Worm (Caenorhabditis elegans) whole organism, L1 larva: ENCODE data around the gene Y38C1AA.7.

Source experiments
- aly-2 ChIP-seq: fragments of 150-350 bp; optimal IDR thresholded peaks from 2 replicates; lab custom pipeline; 2014; ENCODE audit warnings: missing biosample characterization, missing genetic modification characterization
- ces-1 ChIP-seq: fragments of 150-350 bp; optimal IDR thresholded peaks from 2 replicates; lab custom pipeline; 2014; ENCODE audit warnings: missing biosample characterization, missing genetic modification reagents, missing genetic modification characterization
- hpl-2 ChIP-seq: fragments of 150-350 bp; optimal IDR thresholded peaks from 2 replicates; lab custom pipeline; 2014; ENCODE audit warnings: missing biosample characterization, missing genetic modification reagents, missing genetic modification characterization
- ztf-11 ChIP-seq, 2 experiments: sonication (generic microtip); optimal IDR thresholded peaks; 2 replicates each; lab custom pipeline; 2016 to 2017; ENCODE audit warnings: missing genetic modification characterization in 2 of 2, missing biosample characterization in 1 of 2, missing compliant biosample characterization in 1 of 2

DNA sequence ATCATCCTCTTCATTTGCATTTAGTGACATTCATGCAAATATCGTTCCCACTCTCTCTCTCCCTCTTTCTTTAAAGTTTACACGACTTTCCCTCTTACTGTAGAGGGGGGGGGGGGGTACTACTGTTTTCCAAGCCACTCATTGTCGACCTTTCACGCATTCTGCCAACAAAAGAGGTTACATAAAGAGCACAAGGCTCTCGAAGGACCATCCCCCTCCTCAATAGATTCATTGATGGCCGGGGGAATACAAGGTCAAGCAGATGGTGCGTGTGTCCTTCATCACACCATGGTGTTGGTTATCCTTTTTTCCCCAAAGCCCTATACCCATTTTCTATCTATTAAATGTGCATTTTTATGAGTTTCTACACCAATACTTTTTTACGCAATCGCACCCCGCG, 14.2 kb downstream of the Y38C1AA.7 start:
- TF ChIP-seq ces-1 (GFP tag; lab: Kevin White, UChicago) (no peak), hpl-2 (GFP tag; lab: Kevin White, UChicago) (no peak), aly-2 (tag; lab: Kevin White, UChicago) (no peak), ztf-11 (tag; optimal IDR thresholded peaks at IDR 0.05; lab: Kevin White, UChicago) (no peak)
